Worm (Caenorhabditis elegans) whole organism, L2 larva: ENCODE data around the gene Y11D7A.5.

Source experiments
- C34F6.9 ChIP-seq: fragments of 150-350 bp; optimal IDR thresholded peaks from 2 replicates; lab custom pipeline; 2014; ENCODE audit warnings: missing biosample characterization, missing genetic modification characterization
- F13H6.1 ChIP-seq: sonication (generic microtip); optimal IDR thresholded peaks from 2 replicates; lab custom pipeline; 2016; ENCODE audit warnings: missing genetic modification characterization, missing compliant biosample characterization
- R02D3.7 ChIP-seq: fragments of 150-350 bp; optimal IDR thresholded peaks from 2 replicates; lab custom pipeline; 2014; ENCODE audit warnings: missing biosample characterization, missing genetic modification characterization
- Y55F3AM.14 ChIP-seq: fragments of 200-800 bp; sonication (Bioruptor generic); optimal IDR thresholded peaks from 2 replicates; lab custom pipeline; 2018; ENCODE audit warnings: mild to moderate bottlenecking, missing genetic modification characterization, missing compliant biosample characterization
- ZK546.5 ChIP-seq: sonication (generic microtip); optimal IDR thresholded peaks from 2 replicates; lab custom pipeline; 2017; ENCODE audit warnings: missing biosample characterization, missing genetic modification characterization
- alr-1 ChIP-seq: fragments of 150-350 bp; optimal IDR thresholded peaks from 2 replicates; lab custom pipeline; 2014; ENCODE audit warnings: missing biosample characterization, missing genetic modification characterization
- aly-2 ChIP-seq: fragments of 150-350 bp; optimal IDR thresholded peaks from 2 replicates; lab custom pipeline; 2014; ENCODE audit warnings: missing biosample characterization, missing genetic modification characterization
- ama-1 ChIP-seq: fragments of 150-350 bp; optimal IDR thresholded peaks from 2 replicates; lab custom pipeline; 2018; ENCODE audit warnings: inconsistent platforms
- blmp-1 ChIP-seq: sonication (generic microtip); optimal IDR thresholded peaks from 2 replicates; lab custom pipeline; 2017; ENCODE audit warnings: missing genetic modification characterization, mild to moderate bottlenecking, missing compliant biosample characterization, antibody characterized with exemption, moderate library complexity; ENCODE audit not compliant: insufficient read depth
- ceh-16 ChIP-seq: fragments of 150-350 bp; optimal IDR thresholded peaks from 2 replicates; lab custom pipeline; 2014; ENCODE audit warnings: missing biosample characterization, missing genetic modification characterization
- ceh-82 ChIP-seq: fragments of 150-350 bp; optimal IDR thresholded peaks from 2 replicates; lab custom pipeline; 2014; ENCODE audit warnings: missing biosample characterization, missing genetic modification characterization
- crh-2 ChIP-seq: sonication (generic microtip); optimal IDR thresholded peaks from 2 replicates; lab custom pipeline; 2017; ENCODE audit warnings: missing biosample characterization, missing genetic modification characterization
- dmd-4 ChIP-seq: sonication (generic microtip); optimal IDR thresholded peaks from 2 replicates; lab custom pipeline; 2017; ENCODE audit warnings: missing biosample characterization, missing genetic modification characterization
- egl-27 ChIP-seq: sonication (generic microtip); optimal IDR thresholded peaks from 3 replicates; lab custom pipeline; 2017; ENCODE audit warnings: missing biosample characterization, missing genetic modification reagents, missing genetic modification characterization
- elt-1 ChIP-seq: fragments of 150-350 bp; optimal IDR thresholded peaks from 2 replicates; lab custom pipeline; 2014; ENCODE audit warnings: missing biosample characterization, missing genetic modification characterization
- elt-3 ChIP-seq: sonication (generic microtip); optimal IDR thresholded peaks from 2 replicates; lab custom pipeline; 2017; ENCODE audit warnings: missing biosample characterization, missing genetic modification characterization
- fos-1 ChIP-seq: fragments of 150-350 bp; optimal IDR thresholded peaks from 2 replicates; lab custom pipeline; 2014; ENCODE audit warnings: missing biosample characterization, missing genetic modification characterization
- gmeb-1 ChIP-seq: fragments of 150-350 bp; optimal IDR thresholded peaks from 2 replicates; lab custom pipeline; 2014; ENCODE audit warnings: missing biosample characterization, missing genetic modification characterization
- lin-11 ChIP-seq: fragments of 150-350 bp; sonication (generic microtip); optimal IDR thresholded peaks from 2 replicates; lab custom pipeline; 2014; ENCODE audit warnings: missing biosample characterization, missing genetic modification characterization, inconsistent platforms, mixed read lengths
- lin-13 ChIP-seq: fragments of 150-350 bp; optimal IDR thresholded peaks from 2 replicates; lab custom pipeline; 2014; ENCODE audit warnings: missing biosample characterization, missing genetic modification reagents, missing genetic modification characterization
- lin-39 ChIP-seq: fragments of 150-350 bp; optimal IDR thresholded peaks from 2 replicates; lab custom pipeline; 2014; ENCODE audit warnings: missing biosample characterization, missing genetic modification reagents, missing genetic modification characterization
- lsy-2 ChIP-seq, 2 experiments: fragments of 150-350 bp in 1 of 2; sonication (generic microtip) in 1 of 2; optimal IDR thresholded peaks; 2 replicates each; lab custom pipeline; 2014 to 2017; ENCODE audit warnings: missing biosample characterization in 2 of 2, missing genetic modification characterization in 2 of 2
- mab-5 ChIP-seq: fragments of 150-350 bp; optimal IDR thresholded peaks from 2 replicates; lab custom pipeline; 2014; ENCODE audit warnings: missing biosample characterization, missing genetic modification characterization
- mbf-1 ChIP-seq: sonication (generic microtip); optimal IDR thresholded peaks from 2 replicates; lab custom pipeline; 2017; ENCODE audit warnings: missing biosample characterization, missing genetic modification characterization
- mdl-1 ChIP-seq, 2 experiments: fragments of 150-350 bp in 1 of 2; sonication (generic microtip) in 1 of 2; optimal IDR thresholded peaks; 2 replicates each; lab custom pipeline; 2017; ENCODE audit warnings: missing biosample characterization in 2 of 2, missing genetic modification characterization in 2 of 2
- nhr-10 ChIP-seq: sonication (generic microtip); optimal IDR thresholded peaks from 2 replicates; lab custom pipeline; 2017; ENCODE audit warnings: missing biosample characterization, missing genetic modification characterization
- nhr-11 ChIP-seq: fragments of 150-350 bp; optimal IDR thresholded peaks from 2 replicates; lab custom pipeline; 2014; ENCODE audit warnings: missing biosample characterization, missing genetic modification characterization
- nhr-12 ChIP-seq: fragments of 150-350 bp; optimal IDR thresholded peaks from 2 replicates; lab custom pipeline; 2014; ENCODE audit warnings: missing biosample characterization, missing genetic modification characterization
- nhr-129 ChIP-seq: fragments of 150-350 bp; optimal IDR thresholded peaks from 2 replicates; lab custom pipeline; 2014; ENCODE audit warnings: missing biosample characterization, missing genetic modification characterization
- nhr-21 ChIP-seq: fragments of 150-350 bp; optimal IDR thresholded peaks from 2 replicates; lab custom pipeline; 2014; ENCODE audit warnings: missing biosample characterization, missing genetic modification characterization
- nhr-23 ChIP-seq: fragments of 150-350 bp; optimal IDR thresholded peaks from 2 replicates; lab custom pipeline; 2014; ENCODE audit warnings: missing biosample characterization, missing genetic modification reagents, missing genetic modification characterization
- nhr-237 ChIP-seq: fragments of 150-350 bp; optimal IDR thresholded peaks from 2 replicates; lab custom pipeline; 2014; ENCODE audit warnings: missing biosample characterization, missing genetic modification characterization
- nhr-25 ChIP-seq: fragments of 150-350 bp; sonication (generic microtip); optimal IDR thresholded peaks from 3 replicates; lab custom pipeline; 2014; ENCODE audit warnings: missing biosample characterization, missing genetic modification characterization
- nhr-6 ChIP-seq: fragments of 150-350 bp; optimal IDR thresholded peaks from 2 replicates; lab custom pipeline; 2014; ENCODE audit warnings: missing biosample characterization, missing genetic modification characterization
- nhr-77 ChIP-seq: fragments of 150-350 bp; optimal IDR thresholded peaks from 2 replicates; lab custom pipeline; 2014; ENCODE audit warnings: missing biosample characterization, missing genetic modification characterization
- peb-1 ChIP-seq: fragments of 150-350 bp; optimal IDR thresholded peaks from 2 replicates; lab custom pipeline; 2014; ENCODE audit warnings: missing biosample characterization, missing genetic modification characterization
- sem-4 ChIP-seq: fragments of 150-350 bp; optimal IDR thresholded peaks from 2 replicates; lab custom pipeline; 2014; ENCODE audit warnings: missing biosample characterization, missing genetic modification reagents, missing genetic modification characterization
- skn-1 ChIP-seq: sonication (generic microtip); optimal IDR thresholded peaks from 2 replicates; lab custom pipeline; 2017; ENCODE audit warnings: missing biosample characterization, missing genetic modification characterization
- sma-3 ChIP-seq: sonication (generic microtip); optimal IDR thresholded peaks from 2 replicates; lab custom pipeline; 2016; ENCODE audit warnings: missing genetic modification reagents, missing genetic modification characterization, missing compliant biosample characterization
- sma-9 ChIP-seq, 2 experiments: fragments of 150-350 bp in 1 of 2; sonication (generic microtip) in 1 of 2; optimal IDR thresholded peaks; 2 replicates each; lab custom pipeline; 2014 to 2016; ENCODE audit warnings: missing genetic modification characterization in 2 of 2, mild to moderate bottlenecking in 1 of 2, missing biosample characterization in 1 of 2, missing compliant biosample characterization in 1 of 2, missing genetic modification reagents in 1 of 2, moderate library complexity in 1 of 2
- snpc-4 ChIP-seq: fragments of 150-350 bp; optimal IDR thresholded peaks from 2 replicates; lab custom pipeline; 2014; ENCODE audit warnings: missing biosample characterization, missing genetic modification characterization
- unc-39 ChIP-seq: fragments of 150-350 bp; optimal IDR thresholded peaks from 2 replicates; lab custom pipeline; 2014; ENCODE audit warnings: missing biosample characterization, missing genetic modification characterization
- unc-55 ChIP-seq: fragments of 150-350 bp; sonication (generic microtip); optimal IDR thresholded peaks from 3 replicates; lab custom pipeline; 2014; ENCODE audit warnings: missing biosample characterization, missing genetic modification reagents, missing genetic modification characterization
- unc-62 ChIP-seq: fragments of 150-350 bp; optimal IDR thresholded peaks from 2 replicates; lab custom pipeline; 2014; ENCODE audit warnings: missing biosample characterization, missing genetic modification reagents, missing genetic modification characterization
- zag-1 ChIP-seq: fragments of 150-350 bp; optimal IDR thresholded peaks from 2 replicates; lab custom pipeline; 2014; ENCODE audit warnings: missing biosample characterization, missing genetic modification characterization
- ztf-1 ChIP-seq: fragments of 200-800 bp; sonication (Bioruptor generic); conservative IDR thresholded peaks from 2 replicates; pipeline ENCODE4 v1.3.6; 2022; ENCODE audit warnings: missing genetic modification characterization, missing compliant biosample characterization
- ztf-11 ChIP-seq: sonication (generic microtip); optimal IDR thresholded peaks from 2 replicates; lab custom pipeline; 2017; ENCODE audit warnings: missing biosample characterization, missing genetic modification characterization
- ztf-4 ChIP-seq: fragments of 150-350 bp; optimal IDR thresholded peaks from 2 replicates; lab custom pipeline; 2014; ENCODE audit warnings: missing biosample characterization, missing genetic modification characterization

Gene Y11D7A.5

DNA sequence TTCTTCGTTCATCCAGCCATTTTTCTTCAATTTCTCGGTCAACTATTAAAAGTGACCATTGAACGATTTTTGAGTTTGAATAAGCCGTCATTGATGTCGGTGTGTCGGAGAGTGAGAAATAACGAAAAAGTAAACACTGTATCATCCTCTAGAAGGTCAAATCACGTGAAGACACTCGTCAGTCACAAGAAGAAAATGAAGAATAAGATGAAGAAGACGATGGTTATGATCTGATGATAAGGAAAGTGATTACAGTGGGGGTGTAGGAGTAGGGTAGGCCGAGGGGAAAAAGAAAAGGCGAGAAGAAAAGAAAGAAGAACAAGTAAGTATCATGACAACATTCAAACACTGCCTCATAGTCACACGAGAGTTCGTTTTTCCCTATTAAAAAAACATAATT lies 47.2 kb downstream of the Y11D7A.5 start (continued):
- TF ChIP-seq nhr-12 (tag; lab: Kevin White, UChicago) (no peak), ztf-4 (tag; lab: Kevin White, UChicago) (peak; percentile 64), nhr-21 (peak; percentile 84), ztf-1 (no peak), nhr-23 (tag; lab: Kevin White, UChicago) (no peak), sma-3 (GFP tag; lab: Kevin White, UChicago) (peak; percentile 94), aly-2 (tag; lab: Kevin White, UChicago) (no peak), nhr-11 (tag; lab: Kevin White, UChicago) (no peak), lin-39 (no peak), lin-11 (tag; lab: Kevin White, UChicago) (no peak), ZK546.5 (tag; lab: Kevin White, UChicago) (no peak), unc-55 (no peak), egl-27 (tag; lab: Kevin White, UChicago) (peak; percentile 35), mdl-1 (tag; optimal IDR thresholded peaks at IDR 0.05; lab: Kevin White, UChicago) (peak in 1 of 2 experiments; percentile 50), lsy-2 (tag; optimal IDR thresholded peaks at IDR 0.05; lab: Kevin White, UChicago) (peak in 1 of 2 experiments; percentile 59), snpc-4 (tag; lab: Kevin White, UChicago) (no peak), dmd-4 (tag; lab: Kevin White, UChicago) (no peak), sem-4 (no peak), nhr-77 (tag; lab: Kevin White, UChicago) (no peak), fos-1 (peak; percentile 85), ceh-16 (tag; lab: Kevin White, UChicago) (no peak)

DNA sequence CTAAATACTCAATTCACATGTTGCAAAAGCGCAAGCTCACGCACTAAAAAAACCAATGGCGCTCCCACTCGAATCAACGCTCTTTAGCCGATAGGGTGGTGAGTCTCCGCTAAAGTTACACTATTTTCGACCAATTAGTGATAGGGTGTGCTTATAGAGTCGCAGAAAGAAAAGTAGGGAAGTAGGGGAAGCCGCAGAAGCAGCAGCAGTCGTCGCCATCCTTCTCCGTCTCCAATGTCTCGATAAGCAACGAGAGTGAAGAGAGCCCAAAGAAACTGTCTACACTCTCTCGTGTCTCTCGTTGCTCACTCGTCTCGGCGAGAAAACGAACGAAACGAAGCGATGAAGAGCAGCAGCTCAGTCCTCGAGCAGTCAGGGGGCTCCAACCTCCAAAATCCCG lies 48.6 kb downstream of the Y11D7A.5 start:
- TF ChIP-seq nhr-237 (tag; lab: Kevin White, UChicago) (no peak), sma-9 (GFP tag; optimal IDR thresholded peaks at IDR 0.05; lab: Kevin White, UChicago) (peak; percentile 92), sma-9 (tag; optimal IDR thresholded peaks at IDR 0.05; lab: Kevin White, UChicago) (no peak), crh-2 (peak; percentile 52), elt-3 (tag; lab: Kevin White, UChicago) (no peak), nhr-77 (tag; lab: Kevin White, UChicago) (no peak), nhr-10 (tag; lab: Kevin White, UChicago) (no peak), ceh-16 (tag; lab: Kevin White, UChicago) (no peak), nhr-25 (tag; lab: Kevin White, UChicago) (no peak), ama-1 (lab: Kevin White, UChicago) (no peak), egl-27 (tag; lab: Kevin White, UChicago) (peak; percentile 57), fos-1 (peak; percentile 72), ZK546.5 (tag; lab: Kevin White, UChicago) (no peak), zag-1 (tag; lab: Kevin White, UChicago) (peak; percentile 82), R02D3.7 (tag; lab: Kevin White, UChicago) (no peak), ztf-1 (no peak), lsy-2 (tag; optimal IDR thresholded peaks at IDR 0.05; lab: Kevin White, UChicago) (peak in 1 of 2 experiments; percentile 43), nhr-6 (tag; lab: Kevin White, UChicago) (peak; percentile 19), sem-4 (peak; percentile 21), nhr-12 (tag; lab: Kevin White, UChicago) (no peak), unc-62 (no peak), mab-5 (tag; lab: Kevin White, UChicago) (peak; percentile 19), dmd-4 (tag; lab: Kevin White, UChicago) (no peak), nhr-129 (tag; lab: Kevin White, UChicago) (peak; percentile 90), gmeb-1 (tag; lab: Kevin White, UChicago) (no peak), nhr-11 (tag; lab: Kevin White, UChicago) (no peak), snpc-4 (tag; lab: Kevin White, UChicago) (peak; percentile 56), Y55F3AM.14 (GFP tag; lab: Kevin White, UChicago) (peak; percentile 15), nhr-23 (tag; lab: Kevin White, UChicago) (no peak), lin-13 (GFP tag; lab: Kevin White, UChicago) (peak; percentile 10), mbf-1 (no peak), C34F6.9 (tag; lab: Kevin White, UChicago) (peak; percentile 73), elt-1 (tag; lab: Kevin White, UChicago) (no peak), peb-1 (no peak), ceh-82 (tag; lab: Kevin White, UChicago) (peak; percentile 77), lin-39 (no peak), F13H6.1 (tag; lab: Kevin White, UChicago) (peak; percentile 90), alr-1 (tag; lab: Kevin White, UChicago) (no peak), blmp-1 (tag; lab: Kevin White, UChicago) (peak; percentile 27), aly-2 (tag; lab: Kevin White, UChicago) (no peak), ztf-11 (tag; lab: Kevin White, UChicago) (no peak), sma-3 (GFP tag; lab: Kevin White, UChicago) (no peak), mdl-1 (tag; optimal IDR thresholded peaks at IDR 0.05; lab: Kevin White, UChicago) (peak; percentile 48 to 54), ztf-4 (tag; lab: Kevin White, UChicago) (no peak), unc-39 (tag; lab: Kevin White, UChicago) (no peak), lin-11 (tag; lab: Kevin White, UChicago) (peak; percentile 32), unc-55 (peak; percentile 82), nhr-21 (no peak), skn-1 (tag; lab: Kevin White, UChicago) (no peak)
